Worm (Caenorhabditis elegans) whole organism, late embryonic: ENCODE data around the gene Y16B4A.2.

Experiments
- che-1 ChIP-seq: sonication (generic microtip); optimal IDR thresholded peaks from 2 replicates; lab custom pipeline; 2016; ENCODE audit warnings: mild to moderate bottlenecking, missing genetic modification characterization, missing compliant biosample characterization
- elt-4 ChIP-seq: sonication (generic microtip); optimal IDR thresholded peaks from 2 replicates; lab custom pipeline; 2016; ENCODE audit warnings: missing genetic modification characterization, missing compliant biosample characterization
- nhr-11 ChIP-seq: fragments of 150-350 bp; optimal IDR thresholded peaks from 2 replicates; lab custom pipeline; 2014; ENCODE audit warnings: missing biosample characterization, missing genetic modification characterization
- pha-2 ChIP-seq: sonication (generic microtip); optimal IDR thresholded peaks from 2 replicates; lab custom pipeline; 2017; ENCODE audit warnings: mild to moderate bottlenecking, missing genetic modification characterization, missing compliant biosample characterization
- pqm-1 ChIP-seq: sonication (generic microtip); optimal IDR thresholded peaks from 2 replicates; lab custom pipeline; 2016; ENCODE audit warnings: missing genetic modification characterization, missing compliant biosample characterization

- TF ChIP-seq nhr-11 (no peak), elt-4 (tag; lab: Kevin White, UChicago) (no peak), pha-2 (tag; lab: Kevin White, UChicago) (no peak), pqm-1 (tag; lab: Kevin White, UChicago) (no peak), che-1 (tag; lab: Kevin White, UChicago) (no peak)
Observed at ce11 chrX:14812061-14812460, 40.4 kb upstream of the Y16B4A.2 start, which contains the start of gene T04C10.3.
